Worm (Caenorhabditis elegans) whole organism, young adult: ENCODE data around the gene fbxa-81.

ENCODE experiments used
- D2030.7 ChIP-seq: fragments of 200-800 bp; sonication (Bioruptor generic); IDR thresholded peaks from 2 replicates; pipeline ENCODE4 v1.3.6; 2022; ENCODE audit warnings: missing genetic modification reagents, missing genetic modification characterization, missing compliant biosample characterization
- F33H1.4 ChIP-seq: fragments of 200-800 bp; sonication (Bioruptor generic); IDR thresholded peaks from 2 replicates; pipeline ENCODE4 v1.3.6; 2022; ENCODE audit warnings: missing genetic modification reagents, missing genetic modification characterization, missing compliant biosample characterization
- F52B5.7 ChIP-seq: sonication (generic microtip); optimal IDR thresholded peaks from 2 replicates; lab custom pipeline; 2016; ENCODE audit warnings: mild to moderate bottlenecking, missing genetic modification characterization, missing compliant biosample characterization
- F57C9.4 ChIP-seq: sonication (generic microtip); optimal IDR thresholded peaks from 2 replicates; lab custom pipeline; 2017; ENCODE audit warnings: mild to moderate bottlenecking, missing genetic modification characterization, missing compliant biosample characterization
- K11D2.4 ChIP-seq: fragments of 200-800 bp; sonication (Bioruptor generic); IDR thresholded peaks from 2 replicates; pipeline ENCODE4 v1.3.6; 2022; ENCODE audit warnings: missing genetic modification reagents, missing genetic modification characterization, missing compliant biosample characterization
- T07F8.4 ChIP-seq: sonication (generic microtip); optimal IDR thresholded peaks from 2 replicates; lab custom pipeline; 2016; ENCODE audit warnings: mild to moderate bottlenecking, missing genetic modification characterization, moderate library complexity, missing compliant biosample characterization
- Y53F4B.3 ChIP-seq: fragments of 200-800 bp; sonication (Bioruptor generic); IDR thresholded peaks from 2 replicates; pipeline ENCODE4 v1.3.6; 2022; ENCODE audit warnings: missing genetic modification reagents, missing genetic modification characterization, missing compliant biosample characterization
- Y56A3A.18 ChIP-seq: fragments of 200-800 bp; sonication (Bioruptor generic); IDR thresholded peaks from 2 replicates; pipeline ENCODE4 v1.3.6; 2022; ENCODE audit warnings: missing genetic modification reagents, missing genetic modification characterization, missing compliant biosample characterization
- Y67H2A.10 ChIP-seq: fragments of 200-800 bp; sonication (Bioruptor generic); conservative IDR thresholded peaks from 2 replicates; pipeline ENCODE4 v1.3.6; 2022; ENCODE audit warnings: missing genetic modification reagents, missing genetic modification characterization, missing compliant biosample characterization
- Y95B8A.8 ChIP-seq: fragments of 200-800 bp; sonication (Bioruptor generic); IDR thresholded peaks from 2 replicates; pipeline ENCODE4 v1.3.6; 2022; ENCODE audit warnings: missing genetic modification reagents, missing genetic modification characterization, missing compliant biosample characterization
- aptf-3 ChIP-seq: fragments of 200-800 bp; sonication (Bioruptor generic); IDR thresholded peaks from 2 replicates; pipeline ENCODE4 v1.3.6; 2022; ENCODE audit warnings: missing genetic modification characterization, missing compliant biosample characterization
- athp-1 ChIP-seq: sonication (generic microtip); optimal IDR thresholded peaks from 2 replicates; lab custom pipeline; 2017; ENCODE audit warnings: mild to moderate bottlenecking, missing genetic modification characterization, missing compliant biosample characterization
- bed-1 ChIP-seq: fragments of 200-800 bp; sonication (Bioruptor generic); IDR thresholded peaks from 2 replicates; pipeline ENCODE4 v1.3.6; 2022; ENCODE audit warnings: missing genetic modification reagents, missing genetic modification characterization, missing compliant biosample characterization
- ceh-79 ChIP-seq: sonication (generic microtip); optimal IDR thresholded peaks from 2 replicates; lab custom pipeline; 2017; ENCODE audit warnings: mild to moderate bottlenecking, missing genetic modification characterization, missing compliant biosample characterization
- ceh-91 ChIP-seq: fragments of 200-800 bp; sonication (Bioruptor generic); IDR thresholded peaks from 2 replicates; pipeline ENCODE4 v1.3.6; 2022; ENCODE audit warnings: missing genetic modification reagents, missing genetic modification characterization, missing compliant biosample characterization
- die-1 ChIP-seq: sonication (generic microtip); optimal IDR thresholded peaks from 2 replicates; lab custom pipeline; 2016; ENCODE audit warnings: missing genotype, mild to moderate bottlenecking, missing genetic modification characterization, missing compliant biosample characterization
- ekl-4 ChIP-seq: fragments of 200-800 bp; sonication (Bioruptor generic); IDR thresholded peaks from 2 replicates; pipeline ENCODE4 v1.3.6; 2022; ENCODE audit warnings: missing genetic modification reagents, missing genetic modification characterization, missing compliant biosample characterization
- fkh-3 ChIP-seq: sonication (generic microtip); optimal IDR thresholded peaks from 2 replicates; lab custom pipeline; 2016; ENCODE audit warnings: mild to moderate bottlenecking, missing genetic modification characterization, missing compliant biosample characterization
- hmg-20 ChIP-seq: fragments of 200-800 bp; sonication (Bioruptor generic); IDR thresholded peaks from 2 replicates; pipeline ENCODE4 v1.3.6; 2022; ENCODE audit warnings: missing genetic modification reagents, missing genetic modification characterization, missing compliant biosample characterization
- hsf-1 ChIP-seq: fragments of 200-800 bp; sonication (Bioruptor generic); IDR thresholded peaks from 2 replicates; pipeline ENCODE4 v1.3.6; 2022; ENCODE audit warnings: missing genetic modification reagents, missing genetic modification characterization, missing compliant biosample characterization
- lag-1 ChIP-seq: fragments of 200-800 bp; sonication (Bioruptor generic); IDR thresholded peaks from 2 replicates; pipeline ENCODE4 v1.3.6; 2022; ENCODE audit warnings: missing genetic modification reagents, missing genetic modification characterization, missing compliant biosample characterization
- lin-40 ChIP-seq: sonication (generic microtip); optimal IDR thresholded peaks from 2 replicates; lab custom pipeline; 2016; ENCODE audit warnings: missing genetic modification characterization, mild to moderate bottlenecking, missing compliant biosample characterization, missing genotype, missing genetic modification reagents
- madf-10 ChIP-seq: sonication (generic microtip); optimal IDR thresholded peaks from 2 replicates; lab custom pipeline; 2016; ENCODE audit warnings: mild to moderate bottlenecking, missing genetic modification characterization, missing compliant biosample characterization
- madf-3 ChIP-seq: fragments of 200-800 bp; sonication (Bioruptor generic); IDR thresholded peaks from 2 replicates; pipeline ENCODE4 v1.3.6; 2022; ENCODE audit warnings: missing genetic modification reagents, missing genetic modification characterization, missing compliant biosample characterization
- nfya-1 ChIP-seq: sonication (generic microtip); optimal IDR thresholded peaks from 2 replicates; lab custom pipeline; 2017; ENCODE audit warnings: antibody characterized with exemption, missing compliant biosample characterization, missing genetic modification characterization, borderline replicate concordance; ENCODE audit not compliant: insufficient read depth
- nhr-80 ChIP-seq: sonication (generic microtip); optimal IDR thresholded peaks from 2 replicates; lab custom pipeline; 2016; ENCODE audit warnings: missing genetic modification characterization, missing compliant biosample characterization
- rec-8 ChIP-seq, 2 experiments: sonication (generic microtip); optimal IDR thresholded peaks; 2 replicates each; lab custom pipeline; 2016; ENCODE audit warnings: mild to moderate bottlenecking in 2 of 2, missing genetic modification characterization in 2 of 2, missing genetic modification reagents in 2 of 2, missing genotype in 2 of 2, missing biosample characterization in 1 of 2, missing compliant biosample characterization in 1 of 2, moderate library complexity in 1 of 2
- repo-1 ChIP-seq: sonication (generic microtip); optimal IDR thresholded peaks from 2 replicates; lab custom pipeline; 2017; ENCODE audit warnings: mild to moderate bottlenecking, missing genetic modification characterization, missing compliant biosample characterization
- rpc-1 ChIP-seq, 2 experiments: fragments of 150-350 bp in 1 of 2; sonication (generic microtip) in 1 of 2; optimal IDR thresholded peaks; 2 replicates each; lab custom pipeline; 2014 to 2018; ENCODE audit warnings: missing biosample characterization in 1 of 2, missing genetic modification characterization in 1 of 2, missing genetic modification reagents in 1 of 2, missing genotype in 1 of 2
- tbx-9 ChIP-seq: sonication (generic microtip); optimal IDR thresholded peaks from 2 replicates; lab custom pipeline; 2016; ENCODE audit warnings: borderline replicate concordance, missing genetic modification characterization, inconsistent platforms, missing compliant biosample characterization
- unc-62 ChIP-seq: fragments of 150-350 bp; optimal IDR thresholded peaks from 2 replicates; lab custom pipeline; 2014; ENCODE audit warnings: missing biosample characterization, missing genetic modification reagents, missing genetic modification characterization
- ztf-28 ChIP-seq: fragments of 200-800 bp; sonication (Bioruptor generic); IDR thresholded peaks from 2 replicates; pipeline ENCODE4 v1.3.6; 2022; ENCODE audit warnings: missing genetic modification reagents, missing genetic modification characterization, missing compliant biosample characterization

fbxa-81 gene

ce11 chrX:14575920-14576319 is 34.0 kb upstream of the fbxa-81 start:
- no peak for TF ChIP-seq ekl-4
- TF ChIP-seq lag-1 = no peak
- TF ChIP-seq unc-62 (GFP tag; lab: Kevin White, UChicago) = peak; percentile 70
- TF ChIP-seq lin-40 (tag; lab: Kevin White, UChicago) = no peak
- TF ChIP-seq, all 124 proteins: peak for 1

DNA sequence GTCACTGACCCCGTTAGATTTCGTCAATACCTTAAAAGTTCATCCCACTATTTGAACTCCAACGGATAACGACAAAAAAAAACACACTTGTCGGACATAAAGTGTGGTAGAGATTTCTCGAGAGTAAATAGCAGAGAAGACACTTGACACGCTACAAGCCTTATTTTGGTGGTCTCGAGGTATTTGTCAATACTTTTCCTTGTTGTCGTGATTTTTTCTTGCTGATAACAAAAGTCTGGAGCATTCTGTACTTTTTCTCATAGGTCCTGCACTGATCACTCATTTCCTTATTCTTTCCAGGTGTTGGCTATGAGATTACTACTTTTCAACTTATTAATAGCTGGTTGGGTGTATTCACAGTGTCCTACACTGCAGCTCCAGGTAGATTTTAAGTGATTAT is 30.5 kb upstream of the fbxa-81 start, which contains the start of gene lron-1:
Gene lron-1 (plus strand): TSS at position 301 of the 400 bp plus-strand sequence.
- TF ChIP-seq hmg-20 (GFP tag; lab: Robert Waterston, UW) (no peak), rpc-1 (optimal IDR thresholded peaks at IDR 0.05; lab: Kevin White, UChicago) (no peak), rpc-1 (tag; optimal IDR thresholded peaks at IDR 0.05; lab: Kevin White, UChicago) (no peak), madf-3 (GFP tag; lab: Robert Waterston, UW) (no peak), die-1 (tag; lab: Kevin White, UChicago) (no peak), K11D2.4 (GFP tag; lab: Robert Waterston, UW) (no peak)

- TF ChIP-seq Y67H2A.10 (GFP tag; lab: Robert Waterston, UW) = no peak
Measured at ce11 chrX:14571277-14571676, 29.4 kb upstream of the fbxa-81 start.

- no peak for TF ChIP-seq aptf-3
- TF ChIP-seq madf-10 (tag; lab: Kevin White, UChicago) = no peak
- TF ChIP-seq madf-3 (GFP tag; lab: Robert Waterston, UW) = no peak
- no peak for TF ChIP-seq Y67H2A.10 (GFP tag; lab: Robert Waterston, UW)
- no peak for TF ChIP-seq ceh-91 (GFP tag; lab: Robert Waterston, UW)
- TF ChIP-seq athp-1 = no peak
- TF ChIP-seq Y56A3A.18 (GFP tag; lab: Robert Waterston, UW) = no peak
- no peak for TF ChIP-seq tbx-9
- TF ChIP-seq T07F8.4 (tag; lab: Kevin White, UChicago) = no peak
- no peak for TF ChIP-seq ztf-28
- no peak for TF ChIP-seq ceh-79 (tag; lab: Kevin White, UChicago)
Measured at ce11 chrX:14568258-14568763, 26.4 kb upstream of the fbxa-81 start.

DNA sequence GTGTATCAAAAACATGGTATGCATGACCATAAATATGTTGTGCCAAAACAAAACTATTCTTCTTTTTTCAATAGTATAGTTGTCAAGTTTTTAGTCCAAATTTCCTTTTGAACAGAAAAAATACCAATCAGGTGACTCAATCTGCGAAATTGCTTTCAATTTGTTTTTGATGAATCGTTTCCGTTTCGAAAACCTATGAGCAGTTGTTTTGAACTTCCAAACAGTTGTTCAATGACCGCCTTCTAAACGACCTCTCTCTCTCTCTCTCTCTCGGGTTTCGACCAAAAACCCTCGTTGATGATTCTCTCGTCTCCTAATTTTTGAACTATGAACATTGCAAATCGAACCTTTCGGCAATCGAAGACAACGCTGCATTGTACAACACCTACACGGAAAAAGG is 24.2 kb upstream of the fbxa-81 start:
- TF ChIP-seq ekl-4 (no peak), F33H1.4 (GFP tag; lab: Robert Waterston, UW) (no peak), F52B5.7 (tag; lab: Kevin White, UChicago) (no peak), F57C9.4 (no peak), rec-8 (tag; optimal IDR thresholded peaks at IDR 0.05; lab: Kevin White, UChicago) (no peak), fkh-3 (tag; lab: Kevin White, UChicago) (no peak), D2030.7 (GFP tag; lab: Robert Waterston, UW) (no peak), nhr-80 (tag; lab: Kevin White, UChicago) (no peak), Y67H2A.10 (GFP tag; lab: Robert Waterston, UW) (no peak), repo-1 (no peak)

DNA sequence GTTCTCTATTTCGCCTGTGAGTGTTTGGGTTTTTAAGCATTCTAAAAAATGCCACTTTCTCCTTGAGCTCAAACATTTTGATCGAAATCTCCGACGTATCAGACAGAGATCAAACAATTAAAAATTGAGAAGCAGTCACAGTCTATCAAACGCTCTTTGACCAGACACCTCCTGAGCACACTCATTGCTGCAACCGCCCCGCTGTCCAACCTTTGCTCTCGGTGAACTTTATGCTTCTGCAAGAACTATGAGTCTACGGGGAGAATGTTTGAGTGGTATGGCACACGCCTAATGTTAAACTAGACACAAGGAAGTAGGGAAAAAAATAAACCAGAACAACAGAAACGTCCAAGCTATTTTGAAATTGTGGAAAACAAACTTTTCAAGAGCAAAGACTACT is 23.4 kb upstream of the fbxa-81 start:
- TF ChIP-seq bed-1 (GFP tag; lab: Robert Waterston, UW) = no peak
- TF ChIP-seq nfya-1 (tag; lab: Kevin White, UChicago) = no peak
- no peak for TF ChIP-seq ekl-4
- TF ChIP-seq nhr-80 (tag; lab: Kevin White, UChicago) = peak; percentile 19
- no peak for TF ChIP-seq Y95B8A.8 (GFP tag; lab: Robert Waterston, UW)
- TF ChIP-seq hsf-1 (GFP tag; lab: Robert Waterston, UW) = no peak
- no peak for TF ChIP-seq Y53F4B.3 (GFP tag; lab: Robert Waterston, UW)
